Fruit fly (Drosophila melanogaster): Measurements from ENCODE around the gene ttk.
A peak's percentile ranks its signal among the peaks of the same experiment; 100 is the strongest.

ttk gene

dm6 chr3R:31706142-31706894 is 7.3 kb upstream of the ttk start (continued):
- TF ChIP-seq Deaf1 (tag; optimal IDR thresholded peaks at IDR 0.05) = no peak
- no peak for TF ChIP-seq bigmax (GFP tag; optimal IDR thresholded peaks at IDR 0.05)
- no peak for TF ChIP-seq HmgZ (tag; optimal IDR thresholded peaks at IDR 0.05)
- TF ChIP-seq CG9609 (GFP tag; optimal IDR thresholded peaks at IDR 0.05) = no peak
- TF ChIP-seq D (optimal IDR thresholded peaks at IDR 0.05) = no peak
- TF ChIP-seq D (GFP tag; optimal IDR thresholded peaks at IDR 0.05) = peak; percentile 43
- no peak for TF ChIP-seq CG1792 (GFP tag; optimal IDR thresholded peaks at IDR 0.05)
- peak; percentile 75 for TF ChIP-seq zfh1 (GFP tag; IDR thresholded peaks at IDR 0.05)
- TF ChIP-seq tap (tag; optimal IDR thresholded peaks at IDR 0.05) = no peak
- no peak for TF ChIP-seq pita (GFP tag; optimal IDR thresholded peaks at IDR 0.05)
- TF ChIP-seq cad (GFP tag; optimal IDR thresholded peaks at IDR 0.05) = no peak
- no peak for TF ChIP-seq CG15269 (tag; optimal IDR thresholded peaks at IDR 0.05)
- no peak for TF ChIP-seq rib (GFP tag; IDR thresholded peaks at IDR 0.05)
- TF ChIP-seq zfh2 (GFP tag; optimal IDR thresholded peaks at IDR 0.05) = no peak
- peak; percentile 16 to 23 for TF ChIP-seq chif (GFP tag; optimal IDR thresholded peaks at IDR 0.05)
- no peak for TF ChIP-seq ewg (GFP tag; optimal IDR thresholded peaks at IDR 0.05)
- TF ChIP-seq CG1529 (GFP tag; optimal IDR thresholded peaks at IDR 0.05) = no peak
- TF ChIP-seq esg (GFP tag; conservative IDR thresholded peaks at IDR 0.05) = no peak
- TF ChIP-seq Mes4 (GFP tag; optimal IDR thresholded peaks at IDR 0.05) = no peak
- TF ChIP-seq Gsc (GFP tag; IDR thresholded peaks at IDR 0.05) = peak; percentile 49; the same call in 1 of the 2 replicates
- no peak for TF ChIP-seq CG31365 (tag; optimal IDR thresholded peaks at IDR 0.05)
- TF ChIP-seq ci (GFP tag; IDR thresholded peaks at IDR 0.05) = no peak
- TF ChIP-seq Ssrp (tag; optimal IDR thresholded peaks at IDR 0.05) = no peak
- 0 out of 3 replicates have a peak, but pooled peaks have one; percentile 38 for TF ChIP-seq CG11093 (GFP tag; IDR thresholded peaks at IDR 0.05)
- no peak for TF ChIP-seq Hmr (GFP tag; optimal IDR thresholded peaks at IDR 0.05)
- TF ChIP-seq CG17829 (tag; optimal IDR thresholded peaks at IDR 0.05) = peak; percentile 77
- TF ChIP-seq CG34422 (GFP tag; IDR thresholded peaks at IDR 0.05) = 0 out of 3 replicates have a peak, but pooled peaks have one; percentile 27
- TF ChIP-seq Camta (GFP tag; optimal IDR thresholded peaks at IDR 0.05) = no peak
- TF ChIP-seq Bgb (GFP tag; IDR thresholded peaks at IDR 0.05; ENCODE audit: partially characterized antibody) = no peak
- TF ChIP-seq CG8281 (tag; optimal IDR thresholded peaks at IDR 0.05) = no peak
- no peak for TF ChIP-seq tup (GFP tag; optimal IDR thresholded peaks at IDR 0.05)
- no peak for TF ChIP-seq cg (GFP tag; optimal IDR thresholded peaks at IDR 0.05)
- TF ChIP-seq Ptx1 (GFP tag; IDR thresholded peaks at IDR 0.05) = peak; percentile 45; the same call in 1 of the 2 replicates
- no peak for TF ChIP-seq Atf3 (GFP tag; optimal IDR thresholded peaks at IDR 0.05)
- no peak for TF ChIP-seq CG8089 (GFP tag; optimal IDR thresholded peaks at IDR 0.05)
- no peak for TF ChIP-seq CG16779 (GFP tag; IDR thresholded peaks at IDR 0.05)
- no peak for TF ChIP-seq CG12219 (GFP tag; optimal IDR thresholded peaks at IDR 0.05)
- TF ChIP-seq CG4854 (GFP tag; optimal IDR thresholded peaks at IDR 0.05) = no peak
- TF ChIP-seq sc (optimal IDR thresholded peaks at IDR 0.05) = no peak
- no peak for TF ChIP-seq sc (GFP tag; optimal IDR thresholded peaks at IDR 0.05)
- TF ChIP-seq disco-r (GFP tag; optimal IDR thresholded peaks at IDR 0.05) = no peak
- no peak for TF ChIP-seq CG2678 (tag; optimal IDR thresholded peaks at IDR 0.05)
- TF ChIP-seq Usf (GFP tag; optimal IDR thresholded peaks at IDR 0.05) = no peak
- no peak for TF ChIP-seq CG7839 (tag; optimal IDR thresholded peaks at IDR 0.05)
- peak; percentile 77 for TF ChIP-seq sens (GFP tag)
- TF ChIP-seq dmrt11E (tag; optimal IDR thresholded peaks at IDR 0.05) = peak; percentile 80
- TF ChIP-seq Elba2 (GFP tag; optimal IDR thresholded peaks at IDR 0.05) = no peak
- no peak for TF ChIP-seq C15 (GFP tag; IDR thresholded peaks at IDR 0.05)
- TF ChIP-seq inv (GFP tag; IDR thresholded peaks at IDR 0.05; ENCODE audit: partially characterized antibody) = no peak
- TF ChIP-seq pum (GFP tag; optimal IDR thresholded peaks at IDR 0.05) = peak; percentile 10

Data from whole organism, embryonic.